Worm (Caenorhabditis elegans) whole organism, early embryonic: ENCODE data around the gene faah-1.

Experiments used
- B0310.2 ChIP-seq: sonication (generic microtip); optimal IDR thresholded peaks from 2 replicates; lab custom pipeline; 2016; ENCODE audit warnings: mild to moderate bottlenecking, missing genetic modification characterization, missing compliant biosample characterization
- ama-1 ChIP-seq: fragments of 150-350 bp; optimal IDR thresholded peaks from 2 replicates; lab custom pipeline; 2014
- ceh-36 ChIP-seq: sonication (generic microtip); optimal IDR thresholded peaks from 2 replicates; lab custom pipeline; 2016; ENCODE audit warnings: missing genetic modification characterization, inconsistent platforms, missing compliant biosample characterization
- hnd-1 ChIP-seq: sonication (generic microtip); optimal IDR thresholded peaks from 2 replicates; lab custom pipeline; 2016; ENCODE audit warnings: missing genetic modification characterization, missing compliant biosample characterization
- tbx-11 ChIP-seq: fragments of 200-800 bp; sonication (Bioruptor generic); IDR thresholded peaks from 2 replicates; pipeline ENCODE4 v1.3.6; 2022; ENCODE audit warnings: missing genetic modification characterization, missing compliant biosample characterization
- tbx-37 ChIP-seq: fragments of 200-800 bp; sonication (Bioruptor generic); conservative IDR thresholded peaks from 2 replicates; pipeline ENCODE4 v1.3.6; 2022; ENCODE audit warnings: missing genetic modification reagents, missing genetic modification characterization, missing compliant biosample characterization

DNA sequence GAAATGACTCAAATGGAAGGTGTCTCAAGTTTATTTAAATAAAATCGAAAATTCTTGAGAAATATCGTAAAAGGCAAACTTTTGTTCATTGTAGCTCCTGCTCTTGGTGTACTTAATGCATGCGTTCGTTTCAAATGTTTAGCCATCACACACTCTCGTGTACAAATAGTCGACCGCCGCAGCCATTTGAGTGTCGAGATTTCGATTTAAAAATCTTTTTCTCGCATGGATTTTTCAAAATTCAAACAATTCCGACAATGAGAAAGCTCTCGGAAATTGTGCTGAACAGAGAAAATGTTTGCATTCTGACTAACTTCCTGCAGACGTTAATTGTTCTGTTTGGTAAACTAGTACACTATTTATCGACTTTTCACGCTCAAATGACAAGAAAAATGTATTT is 40.1 kb downstream of the faah-1 start:
- no peak for TF ChIP-seq B0310.2 (tag; lab: Kevin White, UChicago)
- TF ChIP-seq tbx-37 (GFP tag; lab: Robert Waterston, UW): no peak
- no peak for TF ChIP-seq hnd-1 (tag; lab: Kevin White, UChicago)
- no peak for TF ChIP-seq tbx-11 (GFP tag; lab: Robert Waterston, UW)
- TF ChIP-seq ama-1 (lab: Kevin White, UChicago): no peak
- TF ChIP-seq ceh-36 (tag; lab: Kevin White, UChicago): no peak
